Worm (Caenorhabditis elegans) whole organism, L3 larva: ENCODE results near the gene Y66C5A.2.

Source experiments
- ama-1 ChIP-seq: fragments of 150-350 bp; optimal IDR thresholded peaks from 2 replicates; lab custom pipeline; 2018
- ceh-16 ChIP-seq: sonication (generic microtip); optimal IDR thresholded peaks from 2 replicates; lab custom pipeline; 2017; ENCODE audit warnings: missing biosample characterization, missing genetic modification characterization
- mml-1 ChIP-seq: fragments of 150-350 bp; sonication (generic microtip); optimal IDR thresholded peaks from 3 replicates; lab custom pipeline; 2014; ENCODE audit warnings: missing biosample characterization, missing genetic modification characterization
- pqm-1 ChIP-seq: fragments of 150-350 bp; optimal IDR thresholded peaks from 2 replicates; lab custom pipeline; 2017; ENCODE audit warnings: missing biosample characterization, missing genetic modification characterization, inconsistent platforms
- tbx-2 ChIP-seq: sonication (generic microtip); optimal IDR thresholded peaks from 2 replicates; lab custom pipeline; 2016; ENCODE audit warnings: mild to moderate bottlenecking, missing genetic modification characterization, missing compliant biosample characterization

The Y66C5A.2 gene

DNA sequence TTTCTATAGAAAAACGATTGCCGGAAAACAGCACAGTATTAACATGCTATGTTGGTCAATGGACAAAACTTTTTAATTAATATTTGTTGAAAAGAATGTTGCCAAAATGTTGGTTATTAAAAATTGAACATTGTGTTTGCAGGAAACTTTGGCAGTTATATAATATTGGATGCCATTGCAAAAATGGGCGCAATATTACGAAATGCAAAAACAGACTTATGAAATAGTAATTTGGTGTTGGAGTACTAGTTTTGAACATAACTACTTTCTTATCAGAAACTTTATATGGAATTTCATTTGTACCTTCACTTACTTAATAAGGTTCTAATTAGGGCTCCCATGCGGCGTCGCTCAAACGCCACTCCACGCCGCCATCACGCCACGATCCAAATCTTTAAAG lies 49.8 kb downstream of the Y66C5A.2 start:
- TF ChIP-seq ama-1 (lab: Kevin White, UChicago) (no peak), tbx-2 (tag; lab: Kevin White, UChicago) (no peak), mml-1 (no peak), pqm-1 (tag; lab: Kevin White, UChicago) (no peak), ceh-16 (tag; lab: Kevin White, UChicago) (no peak)
